Worm (Caenorhabditis elegans) whole organism, late embryonic: ENCODE measurements around the gene str-130.

Experiments
- ama-1 ChIP-seq: fragments of 150-350 bp; optimal IDR thresholded peaks from 2 replicates; lab custom pipeline; 2014
- ceh-9 ChIP-seq: sonication (generic microtip); optimal IDR thresholded peaks from 2 replicates; lab custom pipeline; 2016; ENCODE audit warnings: mild to moderate bottlenecking, missing genetic modification characterization, inconsistent platforms, missing compliant biosample characterization
- fkh-10 ChIP-seq: fragments of 150-350 bp; optimal IDR thresholded peaks from 2 replicates; lab custom pipeline; 2014; ENCODE audit warnings: missing biosample characterization, missing genetic modification reagents, missing genetic modification characterization
- lin-11 ChIP-seq: fragments of 200-800 bp; sonication (Bioruptor generic); optimal IDR thresholded peaks from 2 replicates; lab custom pipeline; 2018; ENCODE audit warnings: mild to moderate bottlenecking, missing genetic modification characterization, missing compliant biosample characterization
- nfya-1 ChIP-seq: sonication (generic microtip); optimal IDR thresholded peaks from 2 replicates; lab custom pipeline; 2017; ENCODE audit warnings: missing genetic modification characterization, mild to moderate bottlenecking, missing compliant biosample characterization, antibody characterized with exemption, moderate library complexity
- pha-4 ChIP-seq: fragments of 150-350 bp; optimal IDR thresholded peaks from 2 replicates; lab custom pipeline; 2018; ENCODE audit warnings: missing biosample characterization, missing genetic modification reagents, missing genetic modification characterization
- sox-4 ChIP-seq: sonication (generic microtip); optimal IDR thresholded peaks from 2 replicates; lab custom pipeline; 2017; ENCODE audit warnings: mild to moderate bottlenecking, missing genetic modification characterization, inconsistent platforms, missing compliant biosample characterization

- TF ChIP-seq ceh-9 (tag; lab: Kevin White, UChicago) = no peak
- TF ChIP-seq sox-4 (tag; lab: Kevin White, UChicago) = no peak
- TF ChIP-seq lin-11 = no peak
- TF ChIP-seq pha-4 (tag; lab: Kevin White, UChicago) = no peak
- TF ChIP-seq fkh-10 = no peak
- no peak for TF ChIP-seq nfya-1 (tag; lab: Kevin White, UChicago)
- TF ChIP-seq ama-1 (lab: Kevin White, UChicago) = no peak
Observed at ce11 chrV:8095378-8095777, 4.9 kb upstream of the str-130 start, which contains the start of gene str-146.
